Worm (Caenorhabditis elegans) whole organism, young adult: Measurements from ENCODE around the gene fbxa-85.
A peak's percentile ranks its signal among the peaks of the same experiment; 100 is the strongest.

Experiments
- B0035.1 ChIP-seq: sonication (generic microtip); optimal IDR thresholded peaks from 2 replicates; lab custom pipeline; 2016; ENCODE audit warnings: missing genetic modification characterization, mild to moderate bottlenecking, missing compliant biosample characterization, missing genotype, missing genetic modification reagents
- C17E4.6 ChIP-seq: fragments of 200-800 bp; sonication (Bioruptor generic); IDR thresholded peaks from 2 replicates; pipeline ENCODE4 v1.3.6; 2022; ENCODE audit warnings: missing genetic modification reagents, missing genetic modification characterization, missing compliant biosample characterization
- F33H1.4 ChIP-seq: fragments of 200-800 bp; sonication (Bioruptor generic); IDR thresholded peaks from 2 replicates; pipeline ENCODE4 v1.3.6; 2022; ENCODE audit warnings: missing genetic modification reagents, missing genetic modification characterization, missing compliant biosample characterization
- F37B4.10 ChIP-seq: fragments of 200-800 bp; sonication (Bioruptor generic); IDR thresholded peaks from 2 replicates; pipeline ENCODE4 v1.3.6; 2022; ENCODE audit warnings: missing genetic modification characterization, missing compliant biosample characterization
- K12H6.12 ChIP-seq: fragments of 200-800 bp; sonication (Bioruptor generic); optimal IDR thresholded peaks from 2 replicates; lab custom pipeline; 2018; ENCODE audit warnings: mild to moderate bottlenecking, missing genetic modification characterization, missing compliant biosample characterization
- Y67H2A.10 ChIP-seq: fragments of 200-800 bp; sonication (Bioruptor generic); conservative IDR thresholded peaks from 2 replicates; pipeline ENCODE4 v1.3.6; 2022; ENCODE audit warnings: missing genetic modification reagents, missing genetic modification characterization, missing compliant biosample characterization
- Y79H2A.3 ChIP-seq: fragments of 200-800 bp; sonication (Bioruptor generic); conservative IDR thresholded peaks from 2 replicates; pipeline ENCODE4 v1.3.6; 2022; ENCODE audit warnings: missing genetic modification reagents, missing genetic modification characterization, missing compliant biosample characterization
- akir-1 ChIP-seq: fragments of 200-800 bp; sonication (Bioruptor generic); optimal IDR thresholded peaks from 2 replicates; lab custom pipeline; 2018; ENCODE audit warnings: mild to moderate bottlenecking, missing genetic modification characterization, moderate library complexity, missing compliant biosample characterization
- ama-1 ChIP-seq, 3 experiments: fragments of 150-350 bp in 1 of 3; sonication (generic microtip) in 2 of 3; optimal IDR thresholded peaks; 2 replicates each; lab custom pipeline; 2014 to 2018; ENCODE audit warnings: missing biosample characterization in 2 of 3, missing genetic modification characterization in 2 of 3, missing genetic modification reagents in 2 of 3
- aptf-3 ChIP-seq: fragments of 200-800 bp; sonication (Bioruptor generic); IDR thresholded peaks from 2 replicates; pipeline ENCODE4 v1.3.6; 2022; ENCODE audit warnings: missing genetic modification characterization, missing compliant biosample characterization
- attf-6 ChIP-seq: fragments of 200-800 bp; sonication (Bioruptor generic); IDR thresholded peaks from 2 replicates; pipeline ENCODE4 v1.3.6; 2022; ENCODE audit warnings: missing genetic modification reagents, missing genetic modification characterization, missing compliant biosample characterization
- ccch-3 ChIP-seq: fragments of 200-800 bp; sonication (Bioruptor generic); optimal IDR thresholded peaks from 2 replicates; lab custom pipeline; 2018; ENCODE audit warnings: mild to moderate bottlenecking, missing genetic modification characterization, missing compliant biosample characterization
- chd-7 ChIP-seq: sonication (generic microtip); optimal IDR thresholded peaks from 2 replicates; lab custom pipeline; 2016; ENCODE audit warnings: mild to moderate bottlenecking, missing genetic modification characterization, moderate library complexity, missing compliant biosample characterization
- efl-1 ChIP-seq: fragments of 150-350 bp; optimal IDR thresholded peaks from 2 replicates; lab custom pipeline; 2014; ENCODE audit warnings: missing biosample characterization, missing genetic modification reagents, missing genetic modification characterization
- egl-44 ChIP-seq: fragments of 200-800 bp; sonication (Bioruptor generic); IDR thresholded peaks from 2 replicates; pipeline ENCODE4 v1.3.6; 2022; ENCODE audit warnings: missing genetic modification reagents, missing genetic modification characterization, missing compliant biosample characterization
- egrh-3 ChIP-seq: fragments of 200-800 bp; sonication (Bioruptor generic); IDR thresholded peaks from 2 replicates; pipeline ENCODE4 v1.3.6; 2022; ENCODE audit warnings: missing genetic modification reagents, missing genetic modification characterization, missing compliant biosample characterization
- him-1 ChIP-seq: sonication (generic microtip); optimal IDR thresholded peaks from 2 replicates; lab custom pipeline; 2016; ENCODE audit warnings: missing genotype, missing genetic modification reagents, missing genetic modification characterization, missing compliant biosample characterization
- hrde-1 ChIP-seq: sonication (generic microtip); optimal IDR thresholded peaks from 2 replicates; lab custom pipeline; 2016; ENCODE audit warnings: missing genetic modification characterization, mild to moderate bottlenecking, missing compliant biosample characterization, moderate library complexity, missing genotype, missing genetic modification reagents, borderline replicate concordance
- hsf-1 ChIP-seq: fragments of 200-800 bp; sonication (Bioruptor generic); IDR thresholded peaks from 2 replicates; pipeline ENCODE4 v1.3.6; 2022; ENCODE audit warnings: missing genetic modification reagents, missing genetic modification characterization, missing compliant biosample characterization
- let-526 ChIP-seq: fragments of 200-800 bp; sonication (Bioruptor generic); IDR thresholded peaks from 2 replicates; pipeline ENCODE4 v1.3.6; 2022; ENCODE audit warnings: missing genetic modification reagents, missing genetic modification characterization, missing compliant biosample characterization
- lin-26 ChIP-seq: fragments of 200-800 bp; sonication (Bioruptor generic); IDR thresholded peaks from 2 replicates; pipeline ENCODE4 v1.3.6; 2022; ENCODE audit warnings: missing genetic modification reagents, missing genetic modification characterization, missing compliant biosample characterization
- lin-54 ChIP-seq: fragments of 200-800 bp; sonication (Bioruptor generic); optimal IDR thresholded peaks from 2 replicates; lab custom pipeline; 2018; ENCODE audit warnings: mild to moderate bottlenecking, missing genetic modification characterization, missing compliant biosample characterization
- madf-10 ChIP-seq: sonication (generic microtip); optimal IDR thresholded peaks from 2 replicates; lab custom pipeline; 2016; ENCODE audit warnings: mild to moderate bottlenecking, missing genetic modification characterization, missing compliant biosample characterization
- madf-3 ChIP-seq: fragments of 200-800 bp; sonication (Bioruptor generic); IDR thresholded peaks from 2 replicates; pipeline ENCODE4 v1.3.6; 2022; ENCODE audit warnings: missing genetic modification reagents, missing genetic modification characterization, missing compliant biosample characterization
- mel-28 ChIP-seq: sonication (generic microtip); optimal IDR thresholded peaks from 2 replicates; lab custom pipeline; 2016; ENCODE audit warnings: borderline replicate concordance, mild to moderate bottlenecking, missing genetic modification characterization, missing compliant biosample characterization
- nfya-1 ChIP-seq: sonication (generic microtip); optimal IDR thresholded peaks from 2 replicates; lab custom pipeline; 2017; ENCODE audit warnings: antibody characterized with exemption, missing compliant biosample characterization, missing genetic modification characterization, borderline replicate concordance; ENCODE audit not compliant: insufficient read depth
- nfya-2 ChIP-seq: fragments of 200-800 bp; sonication (Bioruptor generic); IDR thresholded peaks from 2 replicates; pipeline ENCODE4 v1.3.6; 2022; ENCODE audit warnings: missing genetic modification reagents, missing genetic modification characterization, missing compliant biosample characterization
- nfyb-1 ChIP-seq: fragments of 200-800 bp; sonication (Bioruptor generic); IDR thresholded peaks from 2 replicates; pipeline ENCODE4 v1.3.6; 2022; ENCODE audit warnings: missing genetic modification reagents, missing genetic modification characterization, missing compliant biosample characterization
- nhr-179 ChIP-seq: sonication (generic microtip); optimal IDR thresholded peaks from 2 replicates; lab custom pipeline; 2016; ENCODE audit warnings: mild to moderate bottlenecking, missing genetic modification characterization, missing compliant biosample characterization
- pbrm-1 ChIP-seq: fragments of 200-800 bp; sonication (Bioruptor generic); IDR thresholded peaks from 2 replicates; pipeline ENCODE4 v1.3.6; 2022; ENCODE audit warnings: missing genetic modification reagents, missing genetic modification characterization, missing compliant biosample characterization
- rpc-1 ChIP-seq, 2 experiments: fragments of 150-350 bp in 1 of 2; sonication (generic microtip) in 1 of 2; optimal IDR thresholded peaks; 2 replicates each; lab custom pipeline; 2014 to 2018; ENCODE audit warnings: missing biosample characterization in 1 of 2, missing genetic modification characterization in 1 of 2, missing genetic modification reagents in 1 of 2, missing genotype in 1 of 2
- sea-2 ChIP-seq: fragments of 200-800 bp; sonication (Bioruptor generic); IDR thresholded peaks from 2 replicates; pipeline ENCODE4 v1.3.6; 2022; ENCODE audit warnings: missing genetic modification characterization, missing compliant biosample characterization
- snpc-1.1 ChIP-seq: sonication (generic microtip); optimal IDR thresholded peaks from 2 replicates; lab custom pipeline; 2017; ENCODE audit warnings: missing genetic modification characterization, mild to moderate bottlenecking, missing compliant biosample characterization, antibody characterized with exemption, moderate library complexity, missing genotype, missing genetic modification reagents; ENCODE audit not compliant: insufficient read depth
- snpc-3.4 ChIP-seq: sonication (generic microtip); optimal IDR thresholded peaks from 2 replicates; lab custom pipeline; 2017; ENCODE audit warnings: missing genetic modification characterization, mild to moderate bottlenecking, missing compliant biosample characterization, antibody characterized with exemption, moderate library complexity, missing genotype, missing genetic modification reagents
- snpc-4 ChIP-seq, 5 experiments: fragments of 150-350 bp in 1 of 5; sonication (generic microtip) in 4 of 5; optimal IDR thresholded peaks; 2 replicates each; lab custom pipeline; 2014 to 2018; ENCODE audit warnings: missing genetic modification characterization in 5 of 5, missing biosample characterization in 3 of 5, antibody characterized with exemption in 2 of 5, mild to moderate bottlenecking in 2 of 5, missing compliant biosample characterization in 2 of 5, missing genotype in 2 of 5, moderate library complexity in 2 of 5, missing genetic modification reagents in 1 of 5
- somi-1 ChIP-seq: fragments of 200-800 bp; sonication (Bioruptor generic); optimal IDR thresholded peaks from 2 replicates; lab custom pipeline; 2018; ENCODE audit warnings: mild to moderate bottlenecking, missing genetic modification characterization, missing compliant biosample characterization
- sptf-2 ChIP-seq: fragments of 200-800 bp; sonication (Bioruptor generic); optimal IDR thresholded peaks from 2 replicates; lab custom pipeline; 2018; ENCODE audit warnings: mild to moderate bottlenecking, missing genetic modification characterization, missing compliant biosample characterization
- tbx-9 ChIP-seq: sonication (generic microtip); optimal IDR thresholded peaks from 2 replicates; lab custom pipeline; 2016; ENCODE audit warnings: borderline replicate concordance, missing genetic modification characterization, inconsistent platforms, missing compliant biosample characterization
- unc-130 ChIP-seq: sonication (generic microtip); optimal IDR thresholded peaks from 2 replicates; lab custom pipeline; 2016; ENCODE audit warnings: missing genetic modification reagents, missing genetic modification characterization, missing compliant biosample characterization
- ztf-3 ChIP-seq: fragments of 200-800 bp; sonication (Bioruptor generic); optimal IDR thresholded peaks from 2 replicates; lab custom pipeline; 2018; ENCODE audit warnings: mild to moderate bottlenecking, missing genetic modification characterization, missing compliant biosample characterization

Gene fbxa-85

ce11 chrV:17258868-17259267, at the start of gene fbxa-85:
TSS of gene fbxa-85 (plus strand) at chrV:17259168.
- TF ChIP-seq nfya-1 (tag; lab: Kevin White, UChicago) (no peak), snpc-1.1 (no peak), nhr-179 (tag; lab: Kevin White, UChicago) (no peak), akir-1 (GFP tag; lab: Kevin White, UChicago) (no peak), mel-28 (no peak), ccch-3 (GFP tag; lab: Kevin White, UChicago) (no peak), somi-1 (GFP tag; lab: Kevin White, UChicago) (no peak)

ce11 chrV:17211989-17212731, 46.8 kb upstream of the fbxa-85 start, which contains the start of gene srh-236:
TSS of gene srh-236 (minus strand) at chrV:17212039.
- TF ChIP-seq egl-44 (no peak), efl-1 (GFP tag; lab: Kevin White, UChicago) (no peak), rpc-1 (optimal IDR thresholded peaks at IDR 0.05; lab: Kevin White, UChicago) (no peak), rpc-1 (tag; optimal IDR thresholded peaks at IDR 0.05; lab: Kevin White, UChicago) (no peak), madf-3 (GFP tag; lab: Robert Waterston, UW) (no peak), snpc-4 (GFP tag; optimal IDR thresholded peaks at IDR 0.05; lab: Kevin White, UChicago) (no peak), snpc-4 (tag; optimal IDR thresholded peaks at IDR 0.05; lab: Kevin White, UChicago) (peak in 2 of 4 experiments; percentile 35), nfyb-1 (GFP tag; lab: Robert Waterston, UW) (no peak), let-526 (no peak), ztf-3 (no peak), snpc-3.4 (tag; lab: Kevin White, UChicago) (no peak), sptf-2 (GFP tag; lab: Kevin White, UChicago) (no peak), nfya-2 (GFP tag; lab: Robert Waterston, UW) (no peak), Y67H2A.10 (GFP tag; lab: Robert Waterston, UW) (no peak), pbrm-1 (no peak), F37B4.10 (GFP tag; lab: Robert Waterston, UW) (0 out of 2 replicates have a peak, but pooled peaks have one; percentile 54), Y79H2A.3 (GFP tag; lab: Robert Waterston, UW) (no peak), egrh-3 (GFP tag; lab: Robert Waterston, UW) (peak; percentile 45; the same call in 1 of the 2 replicates)

- no peak for TF ChIP-seq K12H6.12
- TF ChIP-seq unc-130: no peak
- TF ChIP-seq madf-10 (tag; lab: Kevin White, UChicago): no peak
Observed at ce11 chrV:17212743-17213142, 46.2 kb upstream of the fbxa-85 start, which contains the start of gene srh-113. TSS of gene srh-113 (plus strand) at chrV:17213043.

- no peak for TF ChIP-seq him-1 (tag; lab: Kevin White, UChicago)
- 0 out of 2 replicates have a peak, but pooled peaks have one; percentile 24 for TF ChIP-seq attf-6 (GFP tag; lab: Robert Waterston, UW)
- no peak for TF ChIP-seq chd-7 (tag; lab: Kevin White, UChicago)
- TF ChIP-seq B0035.1 (tag; lab: Kevin White, UChicago): no peak
- no peak for TF ChIP-seq akir-1 (GFP tag; lab: Kevin White, UChicago)
- no peak for TF ChIP-seq nfya-1 (tag; lab: Kevin White, UChicago)
- TF ChIP-seq sea-2 (GFP tag; lab: Robert Waterston, UW): no peak
- TF ChIP-seq aptf-3 (GFP tag; lab: Robert Waterston, UW): no peak
- no peak for TF ChIP-seq snpc-4 (GFP tag; optimal IDR thresholded peaks at IDR 0.05; lab: Kevin White, UChicago)
- TF ChIP-seq snpc-4 (tag; optimal IDR thresholded peaks at IDR 0.05; lab: Kevin White, UChicago): peak in 2 of 4 experiments; percentile 69 to 77
- no peak for TF ChIP-seq egrh-3 (GFP tag; lab: Robert Waterston, UW)
- TF ChIP-seq hrde-1 (tag; lab: Kevin White, UChicago): no peak
- TF ChIP-seq ama-1 (optimal IDR thresholded peaks at IDR 0.05; lab: Kevin White, UChicago): no peak
- TF ChIP-seq ama-1 (GFP tag; optimal IDR thresholded peaks at IDR 0.05; lab: Kevin White, UChicago): no peak
- no peak for TF ChIP-seq lin-26 (GFP tag; lab: Robert Waterston, UW)
- TF ChIP-seq snpc-1.1: peak; percentile 6
- no peak for TF ChIP-seq Y67H2A.10 (GFP tag; lab: Robert Waterston, UW)
- no peak for TF ChIP-seq madf-10 (tag; lab: Kevin White, UChicago)
- TF ChIP-seq tbx-9: no peak
- TF ChIP-seq lin-54 (GFP tag; lab: Kevin White, UChicago): no peak
- no peak for TF ChIP-seq hsf-1
- no peak for TF ChIP-seq F33H1.4 (GFP tag; lab: Robert Waterston, UW)
- no peak for TF ChIP-seq C17E4.6 (GFP tag; lab: Robert Waterston, UW)
Observed at ce11 chrV:17215602-17216001, 43.4 kb upstream of the fbxa-85 start.
